Fruit fly (Drosophila melanogaster): ENCODE measurements around the gene CG44198.

Gene CG44198

DNA sequence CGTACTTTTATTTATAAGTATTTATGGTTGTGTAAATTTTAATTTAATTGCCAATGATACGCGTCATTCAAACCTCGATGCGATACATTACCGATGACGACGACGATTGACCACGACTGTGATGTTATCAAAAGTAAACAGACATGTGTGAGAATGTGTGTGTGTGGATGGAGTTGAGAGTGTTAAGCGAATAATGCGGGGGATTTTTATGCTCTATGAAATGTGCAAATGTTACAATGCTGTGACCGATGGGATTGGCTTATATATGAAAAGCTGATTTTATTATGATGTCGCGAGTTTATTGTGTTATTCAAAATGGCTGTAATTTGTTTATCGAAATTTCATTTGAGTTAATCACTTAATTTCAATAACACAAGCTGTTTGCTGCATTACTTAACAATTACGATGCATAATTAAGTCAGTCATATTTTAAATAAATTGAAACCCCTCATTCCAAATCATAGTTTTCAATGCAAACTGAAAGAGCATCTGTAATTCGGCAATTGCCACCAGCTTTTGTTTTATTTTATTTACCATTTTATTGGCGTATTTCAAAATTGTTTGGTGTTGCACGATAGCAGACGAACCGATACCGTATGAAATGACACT is 46.1 kb downstream of the CG44198 start (continued):
- no peak for TF ChIP-seq CG7357 (GFP tag; IDR thresholded peaks at IDR 0.05)
- TF ChIP-seq sc (optimal IDR thresholded peaks at IDR 0.05), result no peak
- no peak for TF ChIP-seq sc (GFP tag; optimal IDR thresholded peaks at IDR 0.05)
- TF ChIP-seq Hr51 (GFP tag; optimal IDR thresholded peaks at IDR 0.05), result peak in 1 of 2 experiments; percentile 10
- TF ChIP-seq ase (GFP tag; IDR thresholded peaks at IDR 0.05), result no peak
- TF ChIP-seq E2f1 (GFP tag; IDR thresholded peaks at IDR 0.05), result no peak
- TF ChIP-seq CG10321 (GFP tag; IDR thresholded peaks at IDR 0.05), result no peak
- no peak for TF ChIP-seq CG3995 (GFP tag; optimal IDR thresholded peaks at IDR 0.05)
- TF ChIP-seq Tbp (GFP tag; optimal IDR thresholded peaks at IDR 0.05), result no peak
- no peak for TF ChIP-seq wdn (GFP tag; IDR thresholded peaks at IDR 0.05)
- TF ChIP-seq CoRest (tag; optimal IDR thresholded peaks at IDR 0.05), result peak; percentile 26
- no peak for TF ChIP-seq CG10654 (GFP tag; optimal IDR thresholded peaks at IDR 0.05)
- TF ChIP-seq CG2678 (tag; optimal IDR thresholded peaks at IDR 0.05), result peak; percentile 37
- no peak for TF ChIP-seq Bteb2 (GFP tag; optimal IDR thresholded peaks at IDR 0.05)
- TF ChIP-seq Atf6 (GFP tag; IDR thresholded peaks at IDR 0.05), result no peak
- TF ChIP-seq Abd-B (GFP tag; optimal IDR thresholded peaks at IDR 0.05), result peak; percentile 23
- TF ChIP-seq Hr39 (optimal IDR thresholded peaks at IDR 0.05), result no peak
- TF ChIP-seq gsb-n (tag; optimal IDR thresholded peaks at IDR 0.05), result no peak
- no peak for TF ChIP-seq gsb (GFP tag; IDR thresholded peaks at IDR 0.05)
- no peak for TF ChIP-seq CG9797 (GFP tag; optimal IDR thresholded peaks at IDR 0.05)
- no peak for TF ChIP-seq CG7928 (GFP tag; optimal IDR thresholded peaks at IDR 0.05)
- no peak for TF ChIP-seq CkIIα-i1 (GFP tag; IDR thresholded peaks at IDR 0.05)
- TF ChIP-seq Gug (GFP tag; IDR thresholded peaks at IDR 0.05), result no peak
- TF ChIP-seq CG34422 (GFP tag; IDR thresholded peaks at IDR 0.05), result no peak
- TF ChIP-seq sug (tag; optimal IDR thresholded peaks at IDR 0.05), result no peak
- TF ChIP-seq jigr1 (GFP tag; IDR thresholded peaks at IDR 0.05), result no peak
- TF ChIP-seq fd64A (GFP tag; optimal IDR thresholded peaks at IDR 0.05), result no peak
- TF ChIP-seq hbn (GFP tag; IDR thresholded peaks at IDR 0.05; ENCODE audit: partially characterized antibody), result no peak
- peak; percentile 10 for TF ChIP-seq sens (GFP tag)
- no peak for TF ChIP-seq gcm2 (GFP tag; optimal IDR thresholded peaks at IDR 0.05)
- TF ChIP-seq tio (GFP tag; optimal IDR thresholded peaks at IDR 0.05), result no peak
- TF ChIP-seq MTF-1 (GFP tag; optimal IDR thresholded peaks at IDR 0.05; ENCODE audit: borderline replicate concordance), result no peak
- peak; percentile 54; the same call in 2 of the 3 replicates for TF ChIP-seq dysf (GFP tag; IDR thresholded peaks at IDR 0.05)
- TF ChIP-seq CG15601 (tag; optimal IDR thresholded peaks at IDR 0.05), result no peak
- TF ChIP-seq CG6175 (GFP tag; IDR thresholded peaks at IDR 0.05), result no peak
- TF ChIP-seq Hsf (GFP tag; optimal IDR thresholded peaks at IDR 0.05), result no peak
- TF ChIP-seq TFAM (GFP tag; optimal IDR thresholded peaks at IDR 0.05), result no peak
- 0 out of 4 replicates have a peak, but pooled peaks have one; percentile 38 for TF ChIP-seq chinmo (GFP tag; IDR thresholded peaks at IDR 0.05; ENCODE audit: partially characterized antibody)
- TF ChIP-seq CG30431 (GFP tag; optimal IDR thresholded peaks at IDR 0.05), result no peak
- no peak for TF ChIP-seq CG4707 (GFP tag; optimal IDR thresholded peaks at IDR 0.05)
- TF ChIP-seq CG18764 (GFP tag; optimal IDR thresholded peaks at IDR 0.05), result no peak
- no peak for TF ChIP-seq CG2120 (GFP tag; optimal IDR thresholded peaks at IDR 0.05)
- TF ChIP-seq kay (GFP tag; optimal IDR thresholded peaks at IDR 0.05), result no peak
- no peak for TF ChIP-seq mam (GFP tag; optimal IDR thresholded peaks at IDR 0.05)
- TF ChIP-seq slbo (GFP tag; IDR thresholded peaks at IDR 0.05), result 0 out of 2 replicates have a peak, but pooled peaks have one; percentile 21
- no peak for TF ChIP-seq CG14050 (GFP tag; IDR thresholded peaks at IDR 0.05)
- TF ChIP-seq ttk (GFP tag; IDR thresholded peaks at IDR 0.05), result no peak
- TF ChIP-seq CG13624 (GFP tag; optimal IDR thresholded peaks at IDR 0.05), result no peak
- TF ChIP-seq dmrt99B (tag; optimal IDR thresholded peaks at IDR 0.05), result peak; percentile 31
- no peak for TF ChIP-seq Lim3 (GFP tag; IDR thresholded peaks at IDR 0.05)
- no peak for TF ChIP-seq GATAe (GFP tag; conservative IDR thresholded peaks at IDR 0.05)
- TF ChIP-seq CG13287 (GFP tag; IDR thresholded peaks at IDR 0.05; ENCODE audit: partially characterized antibody), result no peak
